Worm (Caenorhabditis elegans): ENCODE results near the gene F43H9.4.

DNA sequence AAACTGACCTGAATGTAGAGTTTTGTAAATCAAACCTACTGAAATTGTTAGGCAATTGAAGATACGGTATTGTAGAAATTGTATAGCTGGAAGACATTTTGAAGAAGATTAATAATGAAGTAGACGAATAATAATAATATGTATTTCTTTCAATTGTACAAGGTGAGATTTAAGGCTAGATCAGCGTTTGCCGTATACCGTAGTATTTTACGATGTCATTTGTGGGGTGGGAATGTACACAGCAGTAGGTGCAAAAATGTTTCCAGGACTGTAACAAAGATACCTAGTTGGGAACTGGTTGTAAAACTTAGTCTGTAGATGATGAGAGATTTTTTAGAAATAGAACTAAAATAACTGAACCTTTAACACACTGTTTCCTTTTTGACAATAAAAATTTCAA, 31.9 kb upstream of the F43H9.4 start, which contains the start of gene ceh-76:
- no peak for TF ChIP-seq lsy-2 (tag; optimal IDR thresholded peaks at IDR 0.05)
- TF ChIP-seq nhr-25 (tag; optimal IDR thresholded peaks at IDR 0.05), result no peak
- no peak for TF ChIP-seq unc-62 (GFP tag; optimal IDR thresholded peaks at IDR 0.05)
- no peak for TF ChIP-seq F13H6.1 (tag; optimal IDR thresholded peaks at IDR 0.05)
- TF ChIP-seq nhr-6 (tag; optimal IDR thresholded peaks at IDR 0.05), result no peak
- TF ChIP-seq gmeb-1 (tag; optimal IDR thresholded peaks at IDR 0.05), result no peak
- no peak for TF ChIP-seq nhr-11 (tag; optimal IDR thresholded peaks at IDR 0.05)
- TF ChIP-seq nhr-12 (tag; optimal IDR thresholded peaks at IDR 0.05), result no peak
- no peak for TF ChIP-seq dmd-4 (tag; optimal IDR thresholded peaks at IDR 0.05)
- no peak for TF ChIP-seq nhr-23 (tag; optimal IDR thresholded peaks at IDR 0.05)
